Fruit fly (Drosophila melanogaster): ENCODE results near the gene js.
A peak's percentile ranks its signal among the peaks of the same experiment; 100 is the strongest.

The js gene

dm6 chr3R:16347626-16348264, 20.4 kb downstream of the js start (continued):
- TF ChIP-seq ci (GFP tag; IDR thresholded peaks at IDR 0.05) = 0 out of 3 replicates have a peak, but pooled peaks have one; percentile 29
- peak in 1 of 2 experiments; percentile 77 for TF ChIP-seq Hr78 (GFP tag; optimal IDR thresholded peaks at IDR 0.05)
- TF ChIP-seq cwo (GFP tag; optimal IDR thresholded peaks at IDR 0.05) = peak; percentile 73
- peak; percentile 91 for TF ChIP-seq sd (tag; optimal IDR thresholded peaks at IDR 0.05)
- TF ChIP-seq CG3281 (GFP tag; optimal IDR thresholded peaks at IDR 0.05) = peak; percentile 18
- no peak for TF ChIP-seq Elba2 (GFP tag; optimal IDR thresholded peaks at IDR 0.05)
- no peak for TF ChIP-seq aop (GFP tag; IDR thresholded peaks at IDR 0.05)
- TF ChIP-seq Atf3 (GFP tag; optimal IDR thresholded peaks at IDR 0.05) = no peak
- TF ChIP-seq CG9797 (GFP tag; optimal IDR thresholded peaks at IDR 0.05) = no peak
- TF ChIP-seq Vsx1 (GFP tag; optimal IDR thresholded peaks at IDR 0.05) = no peak
- no peak for TF ChIP-seq CG4404 (GFP tag; IDR thresholded peaks at IDR 0.05)
- TF ChIP-seq Fer1 (GFP tag; optimal IDR thresholded peaks at IDR 0.05) = no peak
- TF ChIP-seq odd (GFP tag; optimal IDR thresholded peaks at IDR 0.05) = no peak
- no peak for TF ChIP-seq B-H2 (GFP tag; optimal IDR thresholded peaks at IDR 0.05)
- TF ChIP-seq CG34376 (GFP tag; optimal IDR thresholded peaks at IDR 0.05) = peak; percentile 65
- no peak for TF ChIP-seq ro (GFP tag; IDR thresholded peaks at IDR 0.05)
- no peak for TF ChIP-seq scrt (GFP tag; optimal IDR thresholded peaks at IDR 0.05)
- no peak for TF ChIP-seq bab2 (GFP tag; optimal IDR thresholded peaks at IDR 0.05)

dm6 chr3R:16341817-16342374, 26.2 kb downstream of the js start, which contains the start of the genes SF2 and pad:
SF2 (minus strand) TSS chr3R:16341988.
pad (plus strand) TSS chr3R:16342318.
- peak; percentile 57 for TF ChIP-seq ERR (GFP tag; optimal IDR thresholded peaks at IDR 0.05)
- TF ChIP-seq Dfd (GFP tag; optimal IDR thresholded peaks at IDR 0.05) = no peak
- peak; percentile 82 for TF ChIP-seq CG10267 (tag; optimal IDR thresholded peaks at IDR 0.05)
- TF ChIP-seq Dll (GFP tag; IDR thresholded peaks at IDR 0.05; ENCODE audit: partially characterized antibody) = peak; percentile 98
- peak; percentile 74; the same call in 2 of the 3 replicates for TF ChIP-seq CG11456 (GFP tag; IDR thresholded peaks at IDR 0.05)
- peak; percentile 71 for TF ChIP-seq lmd (GFP tag; IDR thresholded peaks at IDR 0.05)
- peak; percentile 69 for TF ChIP-seq CG11085 (GFP tag; IDR thresholded peaks at IDR 0.05)
- peak; percentile 72 for TF ChIP-seq CG4820 (GFP tag; optimal IDR thresholded peaks at IDR 0.05)
- TF ChIP-seq CG10565 (GFP tag; optimal IDR thresholded peaks at IDR 0.05) = no peak
- TF ChIP-seq bowl (GFP tag; IDR thresholded peaks at IDR 0.05) = no peak
- TF ChIP-seq CHES-1-like (GFP tag; optimal IDR thresholded peaks at IDR 0.05) = peak; percentile 87
- peak; percentile 46; the same call in 1 of the 2 replicates for TF ChIP-seq sens-2 (GFP tag; IDR thresholded peaks at IDR 0.05)
- peak; percentile 80 for TF ChIP-seq CG7372 (GFP tag; IDR thresholded peaks at IDR 0.05)
- peak; percentile 95 for TF ChIP-seq Med (GFP tag)
- peak; percentile 40 for TF ChIP-seq Asciz (GFP tag; optimal IDR thresholded peaks at IDR 0.05)
- TF ChIP-seq crol (GFP tag; IDR thresholded peaks at IDR 0.05) = no peak
- TF ChIP-seq CG31365 (tag; optimal IDR thresholded peaks at IDR 0.05) = no peak
- no peak for TF ChIP-seq br (optimal IDR thresholded peaks at IDR 0.05)
- TF ChIP-seq ttk (GFP tag; IDR thresholded peaks at IDR 0.05) = no peak; the same call in 1 of the 2 replicates
- TF ChIP-seq zfh2 (GFP tag; optimal IDR thresholded peaks at IDR 0.05) = peak; percentile 86
- TF ChIP-seq Bgb (GFP tag; IDR thresholded peaks at IDR 0.05; ENCODE audit: partially characterized antibody) = peak; percentile 90
- peak; percentile 68 for TF ChIP-seq kni (GFP tag; optimal IDR thresholded peaks at IDR 0.05)
- peak; percentile 65 for TF ChIP-seq Oli (tag; optimal IDR thresholded peaks at IDR 0.05)
- TF ChIP-seq CG17186 (GFP tag; optimal IDR thresholded peaks at IDR 0.05) = peak; percentile 85
- no peak for TF ChIP-seq CG3726 (GFP tag; IDR thresholded peaks at IDR 0.05)
- TF ChIP-seq CTCF (GFP tag; optimal IDR thresholded peaks at IDR 0.05) = peak; percentile 9
- peak; percentile 88 for TF ChIP-seq Xbp1 (GFP tag; optimal IDR thresholded peaks at IDR 0.05)
- no peak for TF ChIP-seq pb (GFP tag; optimal IDR thresholded peaks at IDR 0.05)
- TF ChIP-seq pros (GFP tag; optimal IDR thresholded peaks at IDR 0.05) = peak; percentile 15
- peak; percentile 68 for TF ChIP-seq crc (GFP tag; optimal IDR thresholded peaks at IDR 0.05)
- no peak for TF ChIP-seq ash1 (GFP tag; optimal IDR thresholded peaks at IDR 0.05)
- peak; percentile 67; the same call in 1 of the 2 replicates for TF ChIP-seq ranshi (GFP tag; IDR thresholded peaks at IDR 0.05)
